Worm (Caenorhabditis elegans) whole organism, L1 larva: ENCODE measurements around the gene cutl-23.

Experiments
- C04F5.9 ChIP-seq: sonication (generic microtip); optimal IDR thresholded peaks from 2 replicates; lab custom pipeline; 2016; ENCODE audit warnings: missing genetic modification characterization, missing compliant biosample characterization
- C34B4.2 ChIP-seq: sonication (generic microtip); optimal IDR thresholded peaks from 2 replicates; lab custom pipeline; 2017; ENCODE audit warnings: mild to moderate bottlenecking, missing genetic modification characterization, missing compliant biosample characterization
- F16B12.6 ChIP-seq: fragments of 150-350 bp; optimal IDR thresholded peaks from 2 replicates; lab custom pipeline; 2014; ENCODE audit warnings: missing biosample characterization, missing genetic modification characterization
- Y116A8C.19 ChIP-seq: sonication (generic microtip); optimal IDR thresholded peaks from 2 replicates; lab custom pipeline; 2016; ENCODE audit warnings: missing compliant biosample characterization, missing genetic modification characterization, borderline replicate concordance
- aha-1 ChIP-seq: fragments of 150-350 bp; optimal IDR thresholded peaks from 2 replicates; lab custom pipeline; 2014; ENCODE audit warnings: missing biosample characterization, missing genetic modification characterization
- ama-1 ChIP-seq: fragments of 150-350 bp; optimal IDR thresholded peaks from 2 replicates; lab custom pipeline; 2014
- ceh-63 ChIP-seq: fragments of 200-800 bp; sonication (Bioruptor generic); optimal IDR thresholded peaks from 2 replicates; lab custom pipeline; 2018; ENCODE audit warnings: mild to moderate bottlenecking, missing genetic modification characterization, missing compliant biosample characterization
- ceh-8 ChIP-seq: fragments of 200-800 bp; sonication (Bioruptor generic); optimal IDR thresholded peaks from 2 replicates; lab custom pipeline; 2018; ENCODE audit warnings: mild to moderate bottlenecking, missing genetic modification characterization, moderate library complexity, missing compliant biosample characterization
- ces-1 ChIP-seq: fragments of 150-350 bp; optimal IDR thresholded peaks from 2 replicates; lab custom pipeline; 2014; ENCODE audit warnings: missing biosample characterization, missing genetic modification reagents, missing genetic modification characterization
- dsc-1 ChIP-seq: sonication (generic microtip); optimal IDR thresholded peaks from 2 replicates; lab custom pipeline; 2016; ENCODE audit warnings: mild to moderate bottlenecking, missing genetic modification characterization, missing compliant biosample characterization
- efl-1 ChIP-seq, 4 experiments: fragments of 150-350 bp; optimal IDR thresholded peaks in 3 of 4; peaks in 1 of 4; 1 replicate in 1 of 4; 2 replicates in 3 of 4; lab custom pipeline; 2014; ENCODE audit warnings: missing biosample characterization in 2 of 4, missing genetic modification characterization in 2 of 4, missing genetic modification reagents in 2 of 4
- elt-2 ChIP-seq: sonication (generic microtip); optimal IDR thresholded peaks from 2 replicates; lab custom pipeline; 2016; ENCODE audit warnings: missing genetic modification characterization, mild to moderate bottlenecking, inconsistent platforms, missing compliant biosample characterization, missing genetic modification reagents
- ets-5 ChIP-seq: fragments of 200-800 bp; sonication (Bioruptor generic); IDR thresholded peaks from 2 replicates; pipeline ENCODE4 v1.3.6; 2022; ENCODE audit warnings: missing genetic modification characterization, missing compliant biosample characterization
- fkh-10 ChIP-seq: sonication (generic microtip); optimal IDR thresholded peaks from 2 replicates; lab custom pipeline; 2017; ENCODE audit warnings: missing biosample characterization, missing genetic modification reagents, missing genetic modification characterization
- fkh-4 ChIP-seq: sonication (generic microtip); optimal IDR thresholded peaks from 2 replicates; lab custom pipeline; 2016; ENCODE audit warnings: missing compliant biosample characterization, missing genetic modification characterization, borderline replicate concordance
- fkh-8 ChIP-seq: sonication (generic microtip); optimal IDR thresholded peaks from 2 replicates; lab custom pipeline; 2016; ENCODE audit warnings: mild to moderate bottlenecking, missing genetic modification characterization, missing compliant biosample characterization
- fos-1 ChIP-seq: fragments of 150-350 bp; optimal IDR thresholded peaks from 2 replicates; lab custom pipeline; 2014; ENCODE audit warnings: missing biosample characterization, missing genetic modification characterization
- grh-1 ChIP-seq: fragments of 200-800 bp; sonication (Bioruptor generic); IDR thresholded peaks from 2 replicates; pipeline ENCODE4 v1.3.6; 2022; ENCODE audit warnings: missing genetic modification reagents, missing genetic modification characterization, missing compliant biosample characterization
- hlh-4 ChIP-seq: sonication (generic microtip); optimal IDR thresholded peaks from 2 replicates; lab custom pipeline; 2016; ENCODE audit warnings: mild to moderate bottlenecking, missing genetic modification characterization, missing compliant biosample characterization
- hpl-2 ChIP-seq: fragments of 150-350 bp; optimal IDR thresholded peaks from 2 replicates; lab custom pipeline; 2014; ENCODE audit warnings: missing biosample characterization, missing genetic modification reagents, missing genetic modification characterization
- irx-1 ChIP-seq: sonication (generic microtip); optimal IDR thresholded peaks from 2 replicates; lab custom pipeline; 2016; ENCODE audit warnings: missing genetic modification characterization, missing compliant biosample characterization
- isw-1 ChIP-seq: fragments of 200-800 bp; sonication (Bioruptor generic); IDR thresholded peaks from 2 replicates; pipeline ENCODE4 v1.3.6; 2022; ENCODE audit warnings: missing genetic modification characterization, missing compliant biosample characterization
- lin-13 ChIP-seq: fragments of 150-350 bp; optimal IDR thresholded peaks from 2 replicates; lab custom pipeline; 2014; ENCODE audit warnings: missing biosample characterization, missing genetic modification reagents, missing genetic modification characterization
- lin-14 ChIP-seq: fragments of 200-800 bp; sonication (Bioruptor generic); optimal IDR thresholded peaks from 2 replicates; lab custom pipeline; 2018; ENCODE audit warnings: mild to moderate bottlenecking, missing genetic modification characterization, moderate library complexity, missing compliant biosample characterization
- lin-39 ChIP-seq: fragments of 150-350 bp; optimal IDR thresholded peaks from 2 replicates; lab custom pipeline; 2014; ENCODE audit warnings: missing biosample characterization, missing genetic modification reagents, missing genetic modification characterization
- lir-3 ChIP-seq: sonication (generic microtip); optimal IDR thresholded peaks from 2 replicates; lab custom pipeline; 2016; ENCODE audit warnings: mild to moderate bottlenecking, missing genetic modification characterization, moderate library complexity, missing compliant biosample characterization; ENCODE audit not compliant: poor library complexity
- mab-9 ChIP-seq: fragments of 200-800 bp; sonication (Bioruptor generic); IDR thresholded peaks from 2 replicates; pipeline ENCODE4 v1.3.6; 2022; ENCODE audit warnings: missing genetic modification reagents, missing genetic modification characterization, missing compliant biosample characterization
- nhr-11 ChIP-seq: fragments of 150-350 bp; optimal IDR thresholded peaks from 2 replicates; lab custom pipeline; 2014; ENCODE audit warnings: missing biosample characterization, missing genetic modification characterization
- nhr-19 ChIP-seq: fragments of 200-800 bp; sonication (Bioruptor generic); conservative IDR thresholded peaks from 2 replicates; pipeline ENCODE4 v1.3.6; 2022; ENCODE audit warnings: missing genetic modification characterization, missing compliant biosample characterization
- nhr-237 ChIP-seq: fragments of 150-350 bp; optimal IDR thresholded peaks from 2 replicates; lab custom pipeline; 2014; ENCODE audit warnings: missing biosample characterization, missing genetic modification characterization
- nhr-28 ChIP-seq: fragments of 150-350 bp; optimal IDR thresholded peaks from 2 replicates; lab custom pipeline; 2014; ENCODE audit warnings: missing biosample characterization, missing genetic modification characterization
- nhr-71 ChIP-seq: sonication (generic microtip); optimal IDR thresholded peaks from 2 replicates; lab custom pipeline; 2016; ENCODE audit warnings: mild to moderate bottlenecking, missing genetic modification characterization, moderate library complexity, missing compliant biosample characterization
- nhr-77 ChIP-seq: fragments of 150-350 bp; optimal IDR thresholded peaks from 2 replicates; lab custom pipeline; 2014; ENCODE audit warnings: missing biosample characterization, missing genetic modification characterization
- nhr-85 ChIP-seq: sonication (generic microtip); peaks from one replicate; lab custom pipeline; 2016; ENCODE audit warnings: missing genetic modification characterization, inconsistent platforms, missing compliant biosample characterization
- nhr-90 ChIP-seq: sonication (generic microtip); optimal IDR thresholded peaks from 2 replicates; lab custom pipeline; 2016; ENCODE audit warnings: mild to moderate bottlenecking, missing genetic modification characterization, missing compliant biosample characterization; ENCODE audit not compliant: poor library complexity
- pax-3 ChIP-seq: fragments of 200-800 bp; sonication (Bioruptor generic); optimal IDR thresholded peaks from 2 replicates; lab custom pipeline; 2018; ENCODE audit warnings: mild to moderate bottlenecking, missing genetic modification characterization, moderate library complexity, missing compliant biosample characterization
- pqm-1 ChIP-seq: sonication (generic microtip); optimal IDR thresholded peaks from 3 replicates; lab custom pipeline; 2017; ENCODE audit warnings: missing biosample characterization, missing genetic modification characterization
- skn-1 ChIP-seq: fragments of 150-350 bp; optimal IDR thresholded peaks from 2 replicates; lab custom pipeline; 2014; ENCODE audit warnings: missing biosample characterization, missing genetic modification characterization
- snpc-4 ChIP-seq: fragments of 150-350 bp; optimal IDR thresholded peaks from 2 replicates; lab custom pipeline; 2014; ENCODE audit warnings: missing biosample characterization, missing genetic modification characterization
- snu-23 ChIP-seq: sonication (generic microtip); optimal IDR thresholded peaks from 2 replicates; lab custom pipeline; 2016; ENCODE audit warnings: missing genetic modification characterization, missing compliant biosample characterization
- sox-4 ChIP-seq: sonication (generic microtip); optimal IDR thresholded peaks from 2 replicates; lab custom pipeline; 2016; ENCODE audit warnings: missing genetic modification characterization, missing compliant biosample characterization
- sptf-1 ChIP-seq: fragments of 150-350 bp; optimal IDR thresholded peaks from 2 replicates; lab custom pipeline; 2014; ENCODE audit warnings: missing biosample characterization, missing genetic modification characterization
- sup-37 ChIP-seq: fragments of 200-800 bp; sonication (Bioruptor generic); optimal IDR thresholded peaks from 2 replicates; lab custom pipeline; 2018; ENCODE audit warnings: mild to moderate bottlenecking, missing genetic modification characterization, missing compliant biosample characterization
- tlp-1 ChIP-seq: fragments of 150-350 bp; optimal IDR thresholded peaks from 2 replicates; lab custom pipeline; 2014; ENCODE audit warnings: missing biosample characterization, missing genetic modification characterization
- unc-30 ChIP-seq: sonication (generic microtip); optimal IDR thresholded peaks from 2 replicates; lab custom pipeline; 2017; ENCODE audit warnings: missing biosample characterization, missing genetic modification characterization
- unc-62 ChIP-seq: fragments of 150-350 bp; optimal IDR thresholded peaks from 2 replicates; lab custom pipeline; 2014; ENCODE audit warnings: missing biosample characterization, missing genetic modification reagents, missing genetic modification characterization
- unc-98 ChIP-seq: fragments of 200-800 bp; sonication (Bioruptor generic); IDR thresholded peaks from 2 replicates; pipeline ENCODE4 v1.3.6; 2022; ENCODE audit warnings: missing genetic modification characterization, missing compliant biosample characterization
- vab-15 ChIP-seq: sonication (generic microtip); optimal IDR thresholded peaks from 2 replicates; lab custom pipeline; 2017; ENCODE audit warnings: missing genotype, mild to moderate bottlenecking, missing genetic modification characterization, missing compliant biosample characterization
- zag-1 ChIP-seq: fragments of 150-350 bp; optimal IDR thresholded peaks from 2 replicates; lab custom pipeline; 2014; ENCODE audit warnings: missing biosample characterization, missing genetic modification characterization
- zip-4 ChIP-seq: fragments of 200-800 bp; sonication (Bioruptor generic); optimal IDR thresholded peaks from 2 replicates; lab custom pipeline; 2018; ENCODE audit warnings: mild to moderate bottlenecking, missing genetic modification characterization, moderate library complexity, missing compliant biosample characterization
- ztf-11 ChIP-seq, 2 experiments: sonication (generic microtip); optimal IDR thresholded peaks; 2 replicates each; lab custom pipeline; 2016 to 2017; ENCODE audit warnings: missing genetic modification characterization in 2 of 2, missing biosample characterization in 1 of 2, missing compliant biosample characterization in 1 of 2
- ztf-4 ChIP-seq: fragments of 150-350 bp; optimal IDR thresholded peaks from 2 replicates; lab custom pipeline; 2014; ENCODE audit warnings: missing biosample characterization, missing genetic modification characterization

Gene cutl-23

DNA sequence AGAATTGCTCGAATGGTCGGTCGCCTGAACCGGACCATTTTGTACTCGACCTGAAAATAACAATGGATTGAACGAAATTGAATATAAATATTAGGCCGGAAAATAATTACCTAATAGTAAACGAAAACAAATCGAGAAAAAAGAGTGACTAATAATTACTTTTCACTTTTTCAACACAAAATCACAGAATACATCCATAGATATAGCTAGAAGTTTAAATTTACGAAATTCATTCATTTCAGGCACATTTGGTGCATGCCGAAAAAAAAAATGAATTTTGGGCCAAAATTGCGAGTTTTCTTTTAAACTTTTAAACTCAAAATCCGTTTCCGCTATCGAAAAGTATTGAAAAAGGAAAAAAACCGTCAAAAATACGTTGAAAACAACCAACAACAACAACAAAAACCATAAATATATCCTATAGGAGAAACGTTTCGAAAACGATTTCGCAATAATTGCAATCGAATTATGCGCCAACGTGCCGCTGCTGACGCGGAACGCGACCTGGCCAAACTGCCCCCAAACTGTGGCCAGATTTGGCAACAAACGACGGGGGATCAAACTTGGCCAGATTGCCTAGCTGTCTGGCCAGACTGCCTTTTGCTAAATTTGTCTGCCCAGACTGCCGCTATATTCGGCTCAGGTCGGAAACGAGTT is 15.4 kb downstream of the cutl-23 start, which contains the start of gene Y37B11A.3 (continued):
- TF ChIP-seq tlp-1 (tag; lab: Kevin White, UChicago) = no peak
- TF ChIP-seq nhr-85 (tag; lab: Kevin White, UChicago) = peak; percentile 88
- no peak for TF ChIP-seq Y116A8C.19 (tag; lab: Kevin White, UChicago)
- peak; percentile 63 for TF ChIP-seq grh-1 (GFP tag; lab: Robert Waterston, UW)
- peak; percentile 70 for TF ChIP-seq snpc-4
- TF ChIP-seq ama-1 (lab: Kevin White, UChicago) = no peak
- TF ChIP-seq lin-39 (tag; lab: Kevin White, UChicago) = peak; percentile 20
- peak; percentile 70 for TF ChIP-seq nhr-77 (tag; lab: Kevin White, UChicago)
- no peak for TF ChIP-seq unc-62 (GFP tag; lab: Kevin White, UChicago)
- peak; percentile 86 for TF ChIP-seq isw-1
- TF ChIP-seq fkh-4 (tag; lab: Kevin White, UChicago) = peak; percentile 36
- TF ChIP-seq zag-1 (tag; lab: Kevin White, UChicago) = no peak
- TF ChIP-seq fkh-8 (tag; lab: Kevin White, UChicago) = peak; percentile 81
- TF ChIP-seq sup-37 = no peak
- TF ChIP-seq ces-1 = no peak
- TF ChIP-seq nhr-28 (tag; lab: Kevin White, UChicago) = no peak
- peak; percentile 41 for TF ChIP-seq sox-4 (tag; lab: Kevin White, UChicago)
- TF ChIP-seq fos-1 (tag; lab: Kevin White, UChicago) = no peak
- peak; percentile 62 for TF ChIP-seq mab-9 (GFP tag; lab: Robert Waterston, UW)
- TF ChIP-seq nhr-71 (tag; lab: Kevin White, UChicago) = peak; percentile 88
- peak in 1 of 2 experiments; percentile 51 for TF ChIP-seq ztf-11 (tag; optimal IDR thresholded peaks at IDR 0.05; lab: Kevin White, UChicago)
- no peak for TF ChIP-seq aha-1 (tag; lab: Kevin White, UChicago)
- peak; percentile 6 for TF ChIP-seq C04F5.9 (tag; lab: Kevin White, UChicago)
- no peak for TF ChIP-seq nhr-237 (tag; lab: Kevin White, UChicago)
- TF ChIP-seq nhr-19 (GFP tag; lab: Robert Waterston, UW) = peak; percentile 86
- TF ChIP-seq nhr-11 (tag; lab: Kevin White, UChicago) = no peak
- TF ChIP-seq nhr-90 (tag; lab: Kevin White, UChicago) = peak; percentile 75
- no peak for TF ChIP-seq unc-30
- peak; percentile 67 for TF ChIP-seq irx-1 (tag; lab: Kevin White, UChicago)
- no peak for TF ChIP-seq C34B4.2
- TF ChIP-seq ceh-8 (GFP tag; lab: Kevin White, UChicago) = peak; percentile 73
- TF ChIP-seq elt-2 (tag; lab: Kevin White, UChicago) = peak; percentile 29
- TF ChIP-seq skn-1 = peak; percentile 82
- TF ChIP-seq sptf-1 (tag; lab: Kevin White, UChicago) = no peak
- TF ChIP-seq unc-98 = peak; percentile 11; the same call in 1 of the 2 replicates
- no peak for TF ChIP-seq ztf-4 (tag; lab: Kevin White, UChicago)
- peak; percentile 76 for TF ChIP-seq lin-13 (GFP tag; lab: Kevin White, UChicago)
- no peak for TF ChIP-seq pqm-1 (tag; lab: Kevin White, UChicago)
- TF ChIP-seq F16B12.6 = peak; percentile 61
- TF ChIP-seq lir-3 (tag; lab: Kevin White, UChicago) = peak; percentile 59
- no peak for TF ChIP-seq ets-5 (GFP tag; lab: Robert Waterston, UW)
- no peak for TF ChIP-seq hlh-4 (tag; lab: Kevin White, UChicago)
- TF ChIP-seq hpl-2 = peak; percentile 30
- peak; percentile 71 for TF ChIP-seq pax-3
- TF ChIP-seq vab-15 (tag; lab: Kevin White, UChicago) = no peak
- TF ChIP-seq fkh-10 (GFP tag; lab: Kevin White, UChicago) = peak; percentile 11
- TF ChIP-seq efl-1 (optimal IDR thresholded peaks at IDR 0.05; lab: Kevin White, UChicago) = peak; percentile 85 to 86
- TF ChIP-seq efl-1 (GFP tag; optimal IDR thresholded peaks at IDR 0.05 in 1 of 2; lab: Kevin White, UChicago) = peak; percentile 81 to 98
- peak; percentile 100 for TF ChIP-seq zip-4 (GFP tag; lab: Kevin White, UChicago)
- peak; percentile 78 for TF ChIP-seq dsc-1 (tag; lab: Kevin White, UChicago)
- TF ChIP-seq ceh-63 (GFP tag; lab: Kevin White, UChicago) = no peak
- peak; percentile 87 for TF ChIP-seq lin-14 (GFP tag; lab: Kevin White, UChicago)
- peak; percentile 85 for TF ChIP-seq snu-23
